Fruit fly (Drosophila melanogaster): ENCODE results near the gene CG17568.

dm6 chr2L:19220036-19220612, 38.6 kb upstream of the CG17568 start:
- TF ChIP-seq CG8478 (optimal IDR thresholded peaks at IDR 0.05), result no peak
- no peak for TF ChIP-seq CTCF (optimal IDR thresholded peaks at IDR 0.05)

Data from S2 (cell line).